Fruit fly (Drosophila melanogaster) whole organism, embryonic: Measurements from ENCODE around the gene CG13920.

Experiments used
- Awh ChIP-seq: fragments of 200-800 bp; sonication (Bioruptor generic); IDR thresholded peaks from 2 replicates; pipeline ENCODE4, ENCODE4 v1.3.6; 2022; ENCODE audit warnings: missing biosample characterization, missing genetic modification characterization
- BtbVII ChIP-seq: fragments of 200-800 bp; sonication (Bioruptor generic); optimal IDR thresholded peaks from 3 replicates; lab custom pipeline; 2017; ENCODE audit warnings: missing biosample characterization, mild to moderate bottlenecking, missing genetic modification characterization
- CG10366 ChIP-seq: fragments of 200-800 bp; sonication (Bioruptor generic); IDR thresholded peaks from 2 replicates; pipeline ENCODE4 v1.3.6; 2022; ENCODE audit warnings: missing biosample characterization, missing genetic modification characterization
- CG11247 ChIP-seq: fragments of 200-800 bp; sonication (Bioruptor generic); IDR thresholded peaks from 2 replicates; pipeline ENCODE4 v1.3.6; 2022; ENCODE audit warnings: missing biosample characterization, missing genetic modification characterization
- CG11456 ChIP-seq: fragments of 200-800 bp; sonication (Bioruptor generic); IDR thresholded peaks from 3 replicates; pipeline ENCODE4 v1.3.6; 2022; ENCODE audit warnings: missing biosample characterization, missing genetic modification characterization
- CG11504 ChIP-seq: fragments of 200-800 bp; sonication (Bioruptor generic); optimal IDR thresholded peaks from 3 replicates; lab custom pipeline; 2019; ENCODE audit warnings: missing biosample characterization, mild to moderate bottlenecking, missing genetic modification characterization, moderate library complexity
- CG11695 ChIP-seq: fragments of 200-800 bp; sonication (Bioruptor generic); IDR thresholded peaks from 3 replicates; pipeline ENCODE4 v1.3.6; 2022; ENCODE audit warnings: missing biosample characterization, missing genetic modification characterization
- CG14441 ChIP-seq: fragments of 200-800 bp; sonication (Bioruptor generic); IDR thresholded peaks from 2 replicates; pipeline ENCODE4 v1.3.6; 2022; ENCODE audit warnings: missing biosample characterization, missing genetic modification characterization
- CG14667 ChIP-seq: fragments of 200-800 bp; sonication (Bioruptor generic); IDR thresholded peaks from 2 replicates; pipeline ENCODE4 v1.3.6; 2022; ENCODE audit warnings: missing biosample characterization, missing genetic modification characterization
- CG18476 ChIP-seq: fragments of 200-800 bp; sonication (Bioruptor generic); optimal IDR thresholded peaks from 2 replicates; lab custom pipeline; 2016; ENCODE audit warnings: missing biosample characterization, mild to moderate bottlenecking, missing genetic modification characterization
- CG30431 ChIP-seq: fragments of 200-800 bp; sonication (Bioruptor generic); optimal IDR thresholded peaks from 2 replicates; lab custom pipeline; 2017; ENCODE audit warnings: missing biosample characterization, missing genetic modification characterization
- CG3163 ChIP-seq: fragments of 200-800 bp; sonication (Bioruptor generic); optimal IDR thresholded peaks from 3 replicates; lab custom pipeline; 2016; ENCODE audit warnings: missing biosample characterization, missing genetic modification characterization
- CG34376 ChIP-seq: fragments of 200-800 bp; sonication (Bioruptor generic); optimal IDR thresholded peaks from 2 replicates; lab custom pipeline; 2018; ENCODE audit warnings: missing biosample characterization, mild to moderate bottlenecking, missing genetic modification characterization
- CG34422 ChIP-seq: fragments of 200-800 bp; sonication (Bioruptor generic); IDR thresholded peaks from 3 replicates; pipeline ENCODE4 v1.3.6; 2022; ENCODE audit warnings: missing biosample characterization, missing genetic modification characterization
- CG4854 ChIP-seq: fragments of 200-800 bp; sonication (Bioruptor generic); optimal IDR thresholded peaks from 2 replicates; lab custom pipeline; 2016; ENCODE audit warnings: missing biosample characterization, missing genetic modification characterization, inconsistent platforms
- CG8765 ChIP-seq: fragments of 200-800 bp; sonication (Bioruptor generic); IDR thresholded peaks from 2 replicates; pipeline ENCODE4 v1.3.6; 2022; ENCODE audit warnings: missing biosample characterization, missing genetic modification characterization
- CG9932 ChIP-seq: fragments of 200-800 bp; sonication (Bioruptor generic); IDR thresholded peaks from 2 replicates; pipeline ENCODE4 v1.3.6; 2022; ENCODE audit warnings: missing biosample characterization, missing genetic modification characterization
- CTCF ChIP-seq: fragments of 200-800 bp; sonication (Bioruptor generic); optimal IDR thresholded peaks from 2 replicates; lab custom pipeline; 2017; ENCODE audit warnings: missing biosample characterization, mild to moderate bottlenecking, missing genetic modification characterization, moderate library complexity
- Doc3 ChIP-seq: fragments of 200-800 bp; sonication (Bioruptor generic); IDR thresholded peaks from 3 replicates; pipeline ENCODE4 v1.3.6; 2022; ENCODE audit warnings: missing biosample characterization, missing genetic modification characterization; ENCODE audit not compliant: partially characterized antibody
- Drgx ChIP-seq: fragments of 200-800 bp; sonication (Bioruptor generic); IDR thresholded peaks from 2 replicates; pipeline ENCODE4 v1.3.6; 2022; ENCODE audit warnings: missing biosample characterization, missing genetic modification characterization
- Eip74EF ChIP-seq, 2 experiments: fragments of 200-800 bp in 1 of 2; fragments of >200 bp in 1 of 2; sonication (Bioruptor generic) in 1 of 2; optimal IDR thresholded peaks; 2 replicates each; lab custom pipeline; 2017 to 2019; ENCODE audit warnings: missing biosample characterization in 2 of 2, missing genetic modification characterization in 2 of 2, mild to moderate bottlenecking in 1 of 2, moderate library complexity in 1 of 2
- Gug ChIP-seq: fragments of 200-800 bp; sonication (Bioruptor generic); IDR thresholded peaks from 4 replicates; pipeline ENCODE4 v1.3.6; 2022; ENCODE audit warnings: missing biosample characterization, missing genetic modification characterization
- Nf-YB ChIP-seq: fragments of 200-800 bp; sonication (Bioruptor generic); optimal IDR thresholded peaks from 3 replicates; lab custom pipeline; 2019; ENCODE audit warnings: missing biosample characterization, mild to moderate bottlenecking, missing genetic modification characterization, moderate library complexity
- Oli ChIP-seq: fragments of 200-800 bp; sonication (Bioruptor generic); optimal IDR thresholded peaks from 2 replicates; lab custom pipeline; 2018; ENCODE audit warnings: missing biosample characterization, mild to moderate bottlenecking, missing genetic modification characterization, moderate library complexity
- Ptx1 ChIP-seq: fragments of 200-800 bp; sonication (Bioruptor generic); IDR thresholded peaks from 2 replicates; pipeline ENCODE4 v1.3.6; 2022; ENCODE audit warnings: missing biosample characterization, missing genetic modification characterization
- Rx ChIP-seq: fragments of 200-800 bp; sonication (Bioruptor generic); IDR thresholded peaks from 2 replicates; pipeline ENCODE4 v1.3.6; 2022; ENCODE audit warnings: missing biosample characterization, missing genetic modification characterization
- Xrp1 ChIP-seq: fragments of 200-800 bp; sonication (Bioruptor generic); IDR thresholded peaks from 2 replicates; pipeline ENCODE4 v1.3.6; 2022; ENCODE audit warnings: missing biosample characterization, missing genetic modification characterization
- ato ChIP-seq: fragments of 200-800 bp; sonication (Bioruptor generic); IDR thresholded peaks from 2 replicates; pipeline ENCODE4 v1.3.6; 2022; ENCODE audit warnings: missing biosample characterization, missing genetic modification characterization; ENCODE audit not compliant: partially characterized antibody
- bowl ChIP-seq: fragments of 200-800 bp; sonication (Bioruptor generic); IDR thresholded peaks from 2 replicates; pipeline ENCODE4 v1.3.6; 2022; ENCODE audit warnings: missing biosample characterization, missing genetic modification characterization
- bsh ChIP-seq, 2 experiments: fragments of 200-800 bp; sonication (Bioruptor generic); optimal IDR thresholded peaks; 2 replicates each; lab custom pipeline; 2017 to 2018; ENCODE audit warnings: mild to moderate bottlenecking in 2 of 2, missing biosample characterization in 2 of 2, missing genetic modification characterization in 2 of 2, moderate library complexity in 1 of 2
- ci ChIP-seq: fragments of 200-800 bp; sonication (Bioruptor generic); IDR thresholded peaks from 3 replicates; pipeline ENCODE4 v1.3.6; 2022; ENCODE audit warnings: missing biosample characterization, missing genetic modification characterization
- corto ChIP-seq: fragments of 200-800 bp; sonication (Bioruptor generic); optimal IDR thresholded peaks from 2 replicates; lab custom pipeline; 2016; ENCODE audit warnings: missing biosample characterization, mild to moderate bottlenecking, missing genetic modification characterization, moderate library complexity
- croc ChIP-seq: fragments of 200-800 bp; sonication (Bioruptor generic); conservative IDR thresholded peaks from 3 replicates; pipeline ENCODE4 v1.3.6; 2022; ENCODE audit warnings: missing biosample characterization, missing genetic modification characterization
- crp ChIP-seq, 2 experiments: fragments of 200-800 bp; sonication (Bioruptor generic); optimal IDR thresholded peaks; 2 replicates in 1 of 2; 3 replicates in 1 of 2; lab custom pipeline; 2017; ENCODE audit warnings: missing biosample characterization in 2 of 2, missing genetic modification characterization in 2 of 2, mild to moderate bottlenecking in 1 of 2, moderate library complexity in 1 of 2
- dmrt11E ChIP-seq: fragments of 200-800 bp; sonication (Bioruptor generic); optimal IDR thresholded peaks from 3 replicates; lab custom pipeline; 2018; ENCODE audit warnings: missing biosample characterization, mild to moderate bottlenecking, missing genetic modification characterization, moderate library complexity
- dysf ChIP-seq: fragments of 200-800 bp; sonication (Bioruptor generic); IDR thresholded peaks from 3 replicates; pipeline ENCODE4 v1.3.6; 2022; ENCODE audit warnings: missing biosample characterization, missing genetic modification characterization
- esg ChIP-seq: fragments of 200-800 bp; sonication (Bioruptor generic); conservative IDR thresholded peaks from 2 replicates; pipeline ENCODE4 v1.3.6; 2022; ENCODE audit warnings: missing biosample characterization, missing genetic modification characterization
- jigr1 ChIP-seq: fragments of 200-800 bp; sonication (Bioruptor generic); IDR thresholded peaks from 3 replicates; pipeline ENCODE4 v1.3.6; 2022; ENCODE audit warnings: missing biosample characterization, missing genetic modification characterization
- lov ChIP-seq, 2 experiments: fragments of 200-800 bp in 1 of 2; fragments of >200 bp in 1 of 2; sonication (Bioruptor generic) in 1 of 2; IDR thresholded peaks in 1 of 2; optimal IDR thresholded peaks in 1 of 2; 2 replicates in 1 of 2; 3 replicates in 1 of 2; pipeline versions ENCODE4 v1.3.6 to Lab custom; 2017 to 2022; ENCODE audit warnings: missing biosample characterization in 1 of 2, missing genetic modification characterization in 1 of 2
- prd ChIP-seq, 3 experiments: fragments of >200 bp in 2 of 3; fragments of 200-800 bp in 1 of 3; sonication (Bioruptor generic) in 1 of 3; optimal IDR thresholded peaks in 2 of 3; IDR thresholded peaks in 1 of 3; 2 replicates in 2 of 3; 3 replicates in 1 of 3; pipeline versions ENCODE4 v1.3.6 to Lab custom; 2017 to 2022; ENCODE audit warnings: missing biosample characterization in 1 of 3, missing genetic modification characterization in 1 of 3
- row ChIP-seq: fragments of 200-800 bp; sonication (Bioruptor generic); IDR thresholded peaks from 3 replicates; pipeline ENCODE4 v1.3.6; 2022; ENCODE audit warnings: missing biosample characterization, missing genetic modification characterization
- sisA ChIP-seq: fragments of 200-800 bp; sonication (Bioruptor generic); IDR thresholded peaks from 2 replicates; pipeline ENCODE4 v1.3.6; 2022; ENCODE audit warnings: missing biosample characterization, missing genetic modification characterization
- slbo ChIP-seq: fragments of 200-800 bp; sonication (Bioruptor generic); IDR thresholded peaks from 2 replicates; pipeline ENCODE4 v1.3.6; 2022; ENCODE audit warnings: missing biosample characterization, missing genetic modification characterization
- vvl ChIP-seq: fragments of 200-800 bp; sonication (Bioruptor generic); IDR thresholded peaks from 2 replicates; pipeline ENCODE4 v1.3.6; 2022; ENCODE audit warnings: missing biosample characterization, missing genetic modification characterization

CG13920 gene

DNA sequence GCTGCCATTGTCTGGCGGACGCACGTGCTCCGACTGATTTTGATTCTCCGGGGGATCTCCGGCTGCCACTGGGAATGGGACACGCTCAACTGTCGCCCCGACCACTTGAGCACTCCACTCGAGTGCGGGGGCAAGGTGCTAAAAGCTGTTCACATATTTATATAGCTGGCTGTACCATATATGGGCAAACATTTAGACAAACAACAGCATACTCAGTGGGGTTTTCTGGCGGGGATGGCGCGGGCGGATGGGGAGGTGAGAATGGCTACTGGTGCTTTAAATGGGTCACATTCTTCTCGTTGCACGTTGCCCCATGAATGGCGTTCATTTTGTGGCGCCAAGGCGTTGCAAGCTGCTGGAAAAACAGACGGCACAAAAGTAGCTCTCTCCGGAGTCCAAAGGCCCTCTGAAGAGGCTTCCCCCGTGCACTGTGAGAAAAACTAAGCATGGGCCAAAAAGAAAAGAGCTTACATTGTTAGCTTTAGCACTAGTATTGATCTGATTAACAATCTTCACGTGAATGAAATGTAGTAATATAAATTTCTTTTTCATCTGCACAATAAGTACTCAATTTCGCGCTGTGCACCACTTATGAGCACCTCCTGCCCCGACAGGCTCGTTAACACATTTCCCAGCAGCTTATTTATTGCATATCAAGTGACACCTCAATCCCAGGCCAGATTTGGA lies 42.1 kb downstream of the CG13920 start (continued):
- TF ChIP-seq BtbVII (GFP tag; lab: Kevin White, UChicago), result peak; percentile 23
- no peak for TF ChIP-seq Nf-YB (GFP tag; lab: Kevin White, UChicago)

DNA sequence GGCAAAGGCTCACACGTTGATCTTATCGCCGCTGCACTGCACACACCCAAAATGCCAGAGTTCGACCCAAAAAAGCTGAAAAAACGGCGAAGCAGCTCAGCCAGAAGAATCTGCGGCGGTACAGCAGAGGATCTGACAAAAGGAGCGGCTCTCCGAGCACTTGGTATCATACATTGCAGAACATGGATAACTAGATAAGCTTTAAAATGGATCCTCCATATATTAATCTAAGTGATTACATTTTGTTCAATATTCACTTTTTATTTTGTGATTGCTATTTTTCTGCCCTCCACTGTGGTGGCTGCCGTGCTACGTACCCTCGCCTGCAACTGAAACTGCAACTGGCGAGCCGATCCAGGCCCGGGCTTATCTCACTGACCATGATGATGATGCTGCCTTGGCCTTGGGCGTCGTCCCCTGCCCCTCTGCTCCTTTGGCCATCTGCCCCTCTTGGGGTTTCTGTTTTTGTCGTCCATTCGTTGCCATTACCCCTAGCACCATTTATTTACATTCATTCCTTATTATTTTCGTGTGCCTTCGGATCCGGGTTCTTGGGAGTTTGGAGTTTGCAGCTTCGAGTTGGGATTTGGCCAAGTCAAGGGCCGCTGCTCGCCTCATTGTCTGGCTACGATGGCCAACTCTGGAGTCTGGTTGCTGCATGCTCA lies 43.5 kb downstream of the CG13920 start:
- TF ChIP-seq CG3163 (GFP tag; lab: Kevin White, UChicago) (no peak), CG14667 (GFP tag; lab: Robert Waterston, UW) (0 out of 2 replicates have a peak, but pooled peaks have one; percentile 11), CG11456 (0 out of 3 replicates have a peak, but pooled peaks have one; percentile 8), Gug (GFP tag; lab: Robert Waterston, UW) (0 out of 4 replicates have a peak, but pooled peaks have one; percentile 11), jigr1 (no peak), Ptx1 (GFP tag; lab: Robert Waterston, UW) (0 out of 2 replicates have a peak, but pooled peaks have one; percentile 14), CG11695 (GFP tag; lab: Robert Waterston, UW) (0 out of 3 replicates have a peak, but pooled peaks have one; percentile 23), CG11247 (GFP tag; lab: Robert Waterston, UW) (0 out of 2 replicates have a peak, but pooled peaks have one; percentile 16), CG9932 (GFP tag; lab: Robert Waterston, UW) (no peak), CG8765 (GFP tag; lab: Robert Waterston, UW) (peak; percentile 25; the same call in 1 of the 2 replicates), Rx (0 out of 2 replicates have a peak, but pooled peaks have one; percentile 19), CG18476 (GFP tag; lab: Kevin White, UChicago) (no peak), Xrp1 (GFP tag; lab: Robert Waterston, UW) (peak; percentile 49), corto (GFP tag; lab: Kevin White, UChicago) (peak; percentile 65), Drgx (GFP tag; lab: Robert Waterston, UW) (peak; percentile 87), CG4854 (GFP tag; lab: Kevin White, UChicago) (no peak), croc (GFP tag; lab: Robert Waterston, UW) (peak; percentile 25; the same call in 1 of the 3 replicates), Awh (GFP tag; lab: Robert Waterston, UW) (0 out of 2 replicates have a peak, but pooled peaks have one; percentile 34), CG14441 (GFP tag; lab: Robert Waterston, UW) (peak; percentile 35; the same call in 1 of the 2 replicates), CG11504 (tag; lab: Kevin White, UChicago) (peak; percentile 4), CG34422 (GFP tag; lab: Robert Waterston, UW) (0 out of 3 replicates have a peak, but pooled peaks have one; percentile 38), dysf (GFP tag; lab: Robert Waterston, UW) (0 out of 3 replicates have a peak, but pooled peaks have one; percentile 14), dmrt11E (tag; lab: Kevin White, UChicago) (peak; percentile 43), slbo (0 out of 2 replicates have a peak, but pooled peaks have one; percentile 7), Oli (tag; lab: Kevin White, UChicago) (peak; percentile 25), vvl (GFP tag; lab: Robert Waterston, UW) (0 out of 2 replicates have a peak, but pooled peaks have one; percentile 30), CG10366 (GFP tag; lab: Robert Waterston, UW) (peak; percentile 14; the same call in 1 of the 2 replicates), ci (peak; percentile 58; the same call in 1 of the 3 replicates), CG30431 (GFP tag; lab: Kevin White, UChicago) (no peak), row (GFP tag; lab: Robert Waterston, UW) (peak; percentile 43; the same call in 1 of the 3 replicates), prd (optimal IDR thresholded peaks at IDR 0.05; lab: Kevin White, UChicago) (no peak), prd (GFP tag; IDR thresholded peaks at IDR 0.05; lab: Robert Waterston, UW) (peak; percentile 61; the same call in 2 of the 3 replicates), lov (optimal IDR thresholded peaks at IDR 0.05; lab: Kevin White, UChicago) (no peak), lov (GFP tag; IDR thresholded peaks at IDR 0.05; lab: Robert Waterston, UW) (0 out of 3 replicates have a peak, but pooled peaks have one; percentile 13), Doc3 (GFP tag; lab: Robert Waterston, UW) (no peak), esg (peak; percentile 26; the same call in 1 of the 2 replicates), bsh (GFP tag; optimal IDR thresholded peaks at IDR 0.05; lab: Kevin White, UChicago) (peak in 1 of 2 experiments; percentile 80), Eip74EF (GFP tag; optimal IDR thresholded peaks at IDR 0.05; lab: Kevin White, UChicago) (no peak), ato (GFP tag; lab: Robert Waterston, UW) (no peak), crp (GFP tag; optimal IDR thresholded peaks at IDR 0.05; lab: Kevin White, UChicago) (no peak), CG34376 (no peak), CTCF (GFP tag; lab: Kevin White, UChicago) (no peak), bowl (GFP tag; lab: Robert Waterston, UW) (no peak), sisA (peak; percentile 45; the same call in 1 of the 2 replicates)
